Fruit fly (Drosophila melanogaster) whole organism, embryonic: ENCODE measurements around the gene Ns1.

Experiments
- Ada2b ChIP-seq: fragments of 200-800 bp; sonication (Bioruptor generic); IDR thresholded peaks from 2 replicates; pipeline ENCODE4 v1.3.6; 2022; ENCODE audit warnings: missing biosample characterization, missing genetic modification characterization
- Asciz ChIP-seq: fragments of 200-800 bp; sonication (Bioruptor generic); optimal IDR thresholded peaks from 2 replicates; lab custom pipeline; 2017; ENCODE audit warnings: missing biosample characterization, mild to moderate bottlenecking, missing genetic modification characterization, missing genetic modification reagents
- Awh ChIP-seq: fragments of 200-800 bp; sonication (Bioruptor generic); IDR thresholded peaks from 2 replicates; pipeline ENCODE4, ENCODE4 v1.3.6; 2022; ENCODE audit warnings: missing biosample characterization, missing genetic modification characterization
- CG10274 ChIP-seq: fragments of 200-800 bp; sonication (Bioruptor generic); optimal IDR thresholded peaks from 3 replicates; lab custom pipeline; 2017; ENCODE audit warnings: missing biosample characterization, mild to moderate bottlenecking, missing genetic modification characterization
- CG10654 ChIP-seq: fragments of 200-800 bp; sonication (Bioruptor generic); optimal IDR thresholded peaks from 2 replicates; lab custom pipeline; 2016; ENCODE audit warnings: missing biosample characterization, missing genetic modification characterization
- CG11398 ChIP-seq: fragments of 200-800 bp; sonication (Bioruptor generic); optimal IDR thresholded peaks from 2 replicates; lab custom pipeline; 2016; ENCODE audit warnings: missing biosample characterization, missing genetic modification characterization
- CG11560 ChIP-seq: fragments of 200-800 bp; sonication (Bioruptor generic); IDR thresholded peaks from 3 replicates; pipeline ENCODE4 v1.3.6; 2022; ENCODE audit warnings: missing biosample characterization, missing genetic modification characterization
- CG1233 ChIP-seq: fragments of 200-800 bp; sonication (Bioruptor generic); optimal IDR thresholded peaks from 4 replicates; lab custom pipeline; 2018; ENCODE audit warnings: missing biosample characterization, mild to moderate bottlenecking, missing genetic modification characterization
- CG14050 ChIP-seq: fragments of 200-800 bp; sonication (Bioruptor generic); IDR thresholded peaks from 3 replicates; pipeline ENCODE4 v1.3.6; 2022; ENCODE audit warnings: missing biosample characterization, missing genetic modification characterization
- CG16815 ChIP-seq: fragments of 200-800 bp; sonication (Bioruptor generic); optimal IDR thresholded peaks from 3 replicates; lab custom pipeline; 2017; ENCODE audit warnings: missing biosample characterization, mild to moderate bottlenecking, missing genetic modification characterization
- CG17361 ChIP-seq: fragments of 200-800 bp; sonication (Bioruptor generic); IDR thresholded peaks from 3 replicates; pipeline ENCODE4 v1.3.6; 2022; ENCODE audit warnings: missing biosample characterization, missing genetic modification characterization
- CG17385 ChIP-seq: fragments of 200-800 bp; sonication (Bioruptor generic); optimal IDR thresholded peaks from 3 replicates; lab custom pipeline; 2018; ENCODE audit warnings: missing biosample characterization, mild to moderate bottlenecking, missing genetic modification characterization
- CG4424 ChIP-seq: fragments of 200-800 bp; sonication (Bioruptor generic); optimal IDR thresholded peaks from 3 replicates; lab custom pipeline; 2016; ENCODE audit warnings: missing biosample characterization, missing genetic modification characterization
- CG6254 ChIP-seq: fragments of 200-800 bp; sonication (Bioruptor generic); optimal IDR thresholded peaks from 3 replicates; lab custom pipeline; 2017; ENCODE audit warnings: mild to moderate bottlenecking, missing biosample characterization, missing genetic modification reagents, missing genetic modification characterization
- CG6272 ChIP-seq: fragments of 200-800 bp; sonication (Bioruptor generic); IDR thresholded peaks from 2 replicates; pipeline ENCODE4 v1.3.6; 2022; ENCODE audit warnings: missing biosample characterization, missing genetic modification characterization
- CG7839 ChIP-seq: fragments of 200-800 bp; sonication (Bioruptor generic); optimal IDR thresholded peaks from 3 replicates; lab custom pipeline; 2018; ENCODE audit warnings: missing biosample characterization, mild to moderate bottlenecking, missing genetic modification characterization, moderate library complexity
- CG9437 ChIP-seq: fragments of 200-800 bp; sonication (Bioruptor generic); optimal IDR thresholded peaks from 2 replicates; lab custom pipeline; 2018; ENCODE audit warnings: missing biosample characterization, mild to moderate bottlenecking, missing genetic modification characterization
- CG9876 ChIP-seq: fragments of 200-800 bp; sonication (Bioruptor generic); optimal IDR thresholded peaks from 2 replicates; lab custom pipeline; 2016; ENCODE audit warnings: missing biosample characterization, missing genetic modification characterization
- CTCF ChIP-seq: fragments of 200-800 bp; sonication (Bioruptor generic); optimal IDR thresholded peaks from 2 replicates; lab custom pipeline; 2017; ENCODE audit warnings: missing biosample characterization, mild to moderate bottlenecking, missing genetic modification characterization, moderate library complexity
- Dref ChIP-seq: fragments of 200-800 bp; sonication (Bioruptor generic); IDR thresholded peaks from 2 replicates; pipeline ENCODE4 v1.3.6; 2022; ENCODE audit warnings: missing biosample characterization, missing genetic modification characterization
- Fer1 ChIP-seq: fragments of 200-800 bp; sonication (Bioruptor generic); optimal IDR thresholded peaks from 2 replicates; lab custom pipeline; 2017; ENCODE audit warnings: missing biosample characterization, mild to moderate bottlenecking, missing genetic modification characterization
- HLH4C ChIP-seq: fragments of 200-800 bp; sonication (Bioruptor generic); IDR thresholded peaks from 3 replicates; pipeline ENCODE4 v1.3.6; 2022; ENCODE audit warnings: missing biosample characterization, missing genetic modification characterization; ENCODE audit not compliant: partially characterized antibody
- Hr78 ChIP-seq, 2 experiments: fragments of 200-800 bp in 1 of 2; fragments of >200 bp in 1 of 2; sonication (Bioruptor generic) in 1 of 2; optimal IDR thresholded peaks; 2 replicates each; lab custom pipeline; 2017 to 2019; ENCODE audit warnings: missing biosample characterization in 2 of 2, missing genetic modification characterization in 2 of 2, mild to moderate bottlenecking in 1 of 2, moderate library complexity in 1 of 2
- Side ChIP-seq: fragments of 200-800 bp; sonication (Bioruptor generic); optimal IDR thresholded peaks from 2 replicates; lab custom pipeline; 2016; ENCODE audit warnings: missing biosample characterization, missing genetic modification characterization
- Sox102F ChIP-seq: fragments of 200-800 bp; sonication (Bioruptor generic); optimal IDR thresholded peaks from 2 replicates; lab custom pipeline; 2018; ENCODE audit warnings: missing biosample characterization, mild to moderate bottlenecking, missing genetic modification characterization, moderate library complexity
- Ssrp ChIP-seq: fragments of 200-800 bp; sonication (Bioruptor generic); optimal IDR thresholded peaks from 2 replicates; lab custom pipeline; 2018; ENCODE audit warnings: missing biosample characterization, mild to moderate bottlenecking, missing genetic modification characterization, moderate library complexity
- Xrp1 ChIP-seq: fragments of 200-800 bp; sonication (Bioruptor generic); IDR thresholded peaks from 2 replicates; pipeline ENCODE4 v1.3.6; 2022; ENCODE audit warnings: missing biosample characterization, missing genetic modification characterization
- ac ChIP-seq: fragments of 200-800 bp; sonication (Bioruptor generic); optimal IDR thresholded peaks from 3 replicates; lab custom pipeline; 2017; ENCODE audit warnings: missing biosample characterization, mild to moderate bottlenecking, missing genetic modification characterization
- ara ChIP-seq: fragments of 200-800 bp; sonication (Bioruptor generic); IDR thresholded peaks from 2 replicates; pipeline ENCODE4 v1.3.6; 2022; ENCODE audit warnings: missing biosample characterization, missing genetic modification characterization
- bcd ChIP-seq: fragments of 200-800 bp; sonication (Bioruptor generic); optimal IDR thresholded peaks from 2 replicates; lab custom pipeline; 2017; ENCODE audit warnings: missing biosample characterization, mild to moderate bottlenecking, missing genetic modification characterization
- chn ChIP-seq: fragments of 200-800 bp; sonication (Bioruptor generic); optimal IDR thresholded peaks from 2 replicates; lab custom pipeline; 2016; ENCODE audit warnings: missing biosample characterization, missing genetic modification characterization
- dati ChIP-seq: fragments of 200-800 bp; sonication (Bioruptor generic); IDR thresholded peaks from 2 replicates; pipeline ENCODE4 v1.3.6; 2022; ENCODE audit warnings: missing biosample characterization, missing genetic modification characterization
- dmrt11E ChIP-seq: fragments of 200-800 bp; sonication (Bioruptor generic); optimal IDR thresholded peaks from 3 replicates; lab custom pipeline; 2018; ENCODE audit warnings: missing biosample characterization, mild to moderate bottlenecking, missing genetic modification characterization, moderate library complexity
- fd102C ChIP-seq: fragments of 200-800 bp; sonication (Bioruptor generic); optimal IDR thresholded peaks from 2 replicates; lab custom pipeline; 2018; ENCODE audit warnings: missing biosample characterization, mild to moderate bottlenecking, missing genetic modification characterization, moderate library complexity
- kay ChIP-seq: fragments of 200-800 bp; sonication (Bioruptor generic); optimal IDR thresholded peaks from 2 replicates; lab custom pipeline; 2016; ENCODE audit warnings: missing biosample characterization, missing genetic modification characterization
- kni ChIP-seq: fragments of 200-800 bp; sonication (Bioruptor generic); optimal IDR thresholded peaks from 3 replicates; lab custom pipeline; 2017; ENCODE audit warnings: mild to moderate bottlenecking, missing biosample characterization, missing genetic modification reagents, missing genetic modification characterization
- lbe ChIP-seq: fragments of 200-800 bp; sonication (Bioruptor generic); optimal IDR thresholded peaks from 2 replicates; lab custom pipeline; 2016; ENCODE audit warnings: missing biosample characterization, mild to moderate bottlenecking, missing genetic modification characterization
- nerfin-1 ChIP-seq: fragments of 200-800 bp; sonication (Bioruptor generic); optimal IDR thresholded peaks from 3 replicates; lab custom pipeline; 2019; ENCODE audit warnings: missing biosample characterization, mild to moderate bottlenecking, missing genetic modification characterization, moderate library complexity
- nom ChIP-seq: fragments of 200-800 bp; sonication (Bioruptor generic); optimal IDR thresholded peaks from 2 replicates; lab custom pipeline; 2017; ENCODE audit warnings: missing biosample characterization, missing genetic modification characterization, mild to moderate bottlenecking, moderate library complexity, missing genetic modification reagents
- odd ChIP-seq: fragments of 200-800 bp; sonication (Bioruptor generic); optimal IDR thresholded peaks from 2 replicates; lab custom pipeline; 2017; ENCODE audit warnings: missing biosample characterization, mild to moderate bottlenecking, missing genetic modification characterization
- onecut ChIP-seq: fragments of 200-800 bp; sonication (Bioruptor generic); IDR thresholded peaks from 2 replicates; pipeline ENCODE4 v1.3.6; 2022; ENCODE audit warnings: missing biosample characterization, missing genetic modification characterization
- otp ChIP-seq: fragments of 200-800 bp; sonication (Bioruptor generic); IDR thresholded peaks from 3 replicates; pipeline ENCODE4, ENCODE4 v1.3.6; 2022; ENCODE audit warnings: missing biosample characterization, missing genetic modification characterization
- peb ChIP-seq: fragments of 200-800 bp; sonication (Bioruptor generic); IDR thresholded peaks from 2 replicates; pipeline ENCODE4 v1.3.6; 2022; ENCODE audit warnings: missing biosample characterization, missing genetic modification characterization
- rib ChIP-seq: fragments of 200-800 bp; sonication (Bioruptor generic); IDR thresholded peaks from 2 replicates; pipeline ENCODE4 v1.3.6; 2022; ENCODE audit warnings: missing biosample characterization, missing genetic modification characterization
- slbo ChIP-seq: fragments of 200-800 bp; sonication (Bioruptor generic); IDR thresholded peaks from 2 replicates; pipeline ENCODE4 v1.3.6; 2022; ENCODE audit warnings: missing biosample characterization, missing genetic modification characterization
- trh ChIP-seq: fragments of 200-800 bp; sonication (Bioruptor generic); optimal IDR thresholded peaks from 2 replicates; lab custom pipeline; 2016; ENCODE audit warnings: missing biosample characterization, missing genetic modification characterization
- wek ChIP-seq: fragments of 200-800 bp; sonication (Bioruptor generic); optimal IDR thresholded peaks from 3 replicates; lab custom pipeline; 2018; ENCODE audit warnings: missing biosample characterization, mild to moderate bottlenecking, missing genetic modification characterization, moderate library complexity
- zen ChIP-seq: fragments of 200-800 bp; sonication (Bioruptor generic); optimal IDR thresholded peaks from 3 replicates; lab custom pipeline; 2018; ENCODE audit warnings: missing biosample characterization, mild to moderate bottlenecking, missing genetic modification characterization, moderate library complexity
- zfh1 ChIP-seq: fragments of 200-800 bp; sonication (Bioruptor generic); IDR thresholded peaks from 3 replicates; pipeline ENCODE4 v1.3.6; 2022; ENCODE audit warnings: missing biosample characterization, missing genetic modification characterization
- zfh2 ChIP-seq: fragments of 200-800 bp; sonication (Bioruptor generic); optimal IDR thresholded peaks from 2 replicates; lab custom pipeline; 2016; ENCODE audit warnings: missing biosample characterization, missing genetic modification characterization

Gene Ns1

DNA sequence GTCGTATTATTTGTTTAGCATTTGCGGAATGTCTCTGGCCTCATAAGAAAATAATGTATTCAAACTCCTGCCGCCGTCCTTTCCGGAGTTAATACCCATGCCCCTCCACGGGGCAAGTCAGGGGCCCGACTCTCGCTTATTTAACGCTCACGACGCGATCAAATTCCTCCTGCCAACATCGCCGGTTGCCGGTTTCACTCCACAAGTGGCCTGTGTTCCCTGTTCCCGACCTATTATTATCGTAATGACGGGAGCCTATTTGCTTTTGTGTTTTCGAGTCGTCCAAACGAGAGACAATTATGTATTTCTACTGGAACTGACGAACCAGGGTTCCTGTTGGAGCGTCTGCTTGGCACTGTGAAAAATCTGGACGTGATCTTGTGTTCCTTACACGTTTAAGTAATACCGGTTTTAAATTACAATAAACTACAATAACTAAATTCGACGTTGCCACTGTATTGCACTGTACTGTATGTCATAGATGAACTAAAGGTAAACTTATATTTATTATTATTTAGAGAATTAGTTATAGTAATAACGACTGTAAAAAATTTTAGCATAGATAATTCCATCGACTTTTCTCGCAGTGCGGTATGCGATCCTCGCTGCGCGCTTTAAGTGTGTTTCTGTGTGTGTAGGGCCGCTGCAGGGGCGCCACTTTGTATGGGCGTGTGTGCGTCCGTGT is 19.9 kb downstream of the Ns1 start (continued):
- TF ChIP-seq bcd (peak; percentile 6), Ada2b (GFP tag; lab: Robert Waterston, UW) (no peak), CG17361 (GFP tag; lab: Robert Waterston, UW) (peak; percentile 66), CG11398 (GFP tag; lab: Kevin White, UChicago) (no peak), CG7839 (peak; percentile 28), CG10274 (GFP tag; lab: Kevin White, UChicago) (no peak), rib (GFP tag; lab: Robert Waterston, UW) (no peak), ara (GFP tag; lab: Robert Waterston, UW) (0 out of 2 replicates have a peak, but pooled peaks have one; percentile 42), zfh1 (GFP tag; lab: Robert Waterston, UW) (peak; percentile 44; the same call in 1 of the 3 replicates), nerfin-1 (tag; lab: Kevin White, UChicago) (peak; percentile 7), otp (GFP tag; lab: Robert Waterston, UW) (no peak), slbo (GFP tag; lab: Robert Waterston, UW) (no peak), CTCF (GFP tag; lab: Kevin White, UChicago) (no peak), CG1233 (GFP tag; lab: Kevin White, UChicago) (peak; percentile 56), CG4424 (peak; percentile 63), CG10654 (GFP tag; lab: Kevin White, UChicago) (peak; percentile 1), CG14050 (GFP tag; lab: Robert Waterston, UW) (no peak), Fer1 (GFP tag; lab: Kevin White, UChicago) (no peak), CG11560 (tag; lab: Robert Waterston, UW) (no peak), Asciz (GFP tag; lab: Kevin White, UChicago) (no peak), zen (tag; lab: Kevin White, UChicago) (peak; percentile 72), HLH4C (peak; percentile 28; the same call in 1 of the 3 replicates), ac (GFP tag; lab: Kevin White, UChicago) (peak; percentile 78), CG9876 (GFP tag; lab: Kevin White, UChicago) (no peak), kay (GFP tag; lab: Kevin White, UChicago) (no peak), CG16815 (GFP tag; lab: Kevin White, UChicago) (peak; percentile 83), wek (GFP tag; lab: Kevin White, UChicago) (no peak), CG17385 (GFP tag; lab: Kevin White, UChicago) (peak; percentile 2), Awh (GFP tag; lab: Robert Waterston, UW) (no peak), dmrt11E (tag; lab: Kevin White, UChicago) (peak; percentile 92), Dref (GFP tag; lab: Robert Waterston, UW) (no peak), Ssrp (peak; percentile 60), peb (GFP tag; lab: Robert Waterston, UW) (no peak), Side (GFP tag; lab: Kevin White, UChicago) (no peak), dati (GFP tag; lab: Robert Waterston, UW) (no peak), CG6272 (GFP tag; lab: Robert Waterston, UW) (no peak), Xrp1 (GFP tag; lab: Robert Waterston, UW) (peak; percentile 77), CG6254 (GFP tag; lab: Kevin White, UChicago) (peak; percentile 33), onecut (GFP tag; lab: Robert Waterston, UW) (peak; percentile 18; the same call in 1 of the 2 replicates), odd (GFP tag; lab: Kevin White, UChicago) (peak; percentile 11), fd102C (peak; percentile 81), trh (GFP tag; lab: Kevin White, UChicago) (no peak), nom (GFP tag; lab: Kevin White, UChicago) (peak; percentile 76), chn (peak; percentile 29), kni (GFP tag; lab: Kevin White, UChicago) (peak; percentile 73), Hr78 (GFP tag; optimal IDR thresholded peaks at IDR 0.05; lab: Kevin White, UChicago) (no peak), Sox102F (GFP tag; lab: Kevin White, UChicago) (no peak), zfh2 (no peak), lbe (GFP tag; lab: Kevin White, UChicago) (peak; percentile 58), CG9437 (GFP tag; lab: Kevin White, UChicago) (no peak)
